Worm (Caenorhabditis elegans) whole organism, young adult: ENCODE data around the gene gtf-2F2.

Experiments
- B0019.2 ChIP-seq: fragments of 200-800 bp; sonication (Bioruptor generic); conservative IDR thresholded peaks from 2 replicates; pipeline ENCODE4 v1.3.6; 2022; ENCODE audit warnings: missing genetic modification reagents, missing genetic modification characterization, missing compliant biosample characterization
- B0035.1 ChIP-seq: sonication (generic microtip); optimal IDR thresholded peaks from 2 replicates; lab custom pipeline; 2016; ENCODE audit warnings: missing genetic modification characterization, mild to moderate bottlenecking, missing compliant biosample characterization, missing genotype, missing genetic modification reagents
- B0261.1 ChIP-seq: sonication (generic microtip); optimal IDR thresholded peaks from 2 replicates; lab custom pipeline; 2016; ENCODE audit warnings: mild to moderate bottlenecking, missing genetic modification characterization, moderate library complexity, missing compliant biosample characterization
- F22D6.2 ChIP-seq: sonication (generic microtip); optimal IDR thresholded peaks from 2 replicates; lab custom pipeline; 2016; ENCODE audit warnings: mild to moderate bottlenecking, missing genetic modification characterization, missing compliant biosample characterization
- F33H1.4 ChIP-seq: fragments of 200-800 bp; sonication (Bioruptor generic); IDR thresholded peaks from 2 replicates; pipeline ENCODE4 v1.3.6; 2022; ENCODE audit warnings: missing genetic modification reagents, missing genetic modification characterization, missing compliant biosample characterization
- F37B4.10 ChIP-seq: fragments of 200-800 bp; sonication (Bioruptor generic); IDR thresholded peaks from 2 replicates; pipeline ENCODE4 v1.3.6; 2022; ENCODE audit warnings: missing genetic modification characterization, missing compliant biosample characterization
- F39B2.1 ChIP-seq: fragments of 200-800 bp; sonication (Bioruptor generic); IDR thresholded peaks from 2 replicates; pipeline ENCODE4 v1.3.6; 2022; ENCODE audit warnings: missing genetic modification reagents, missing genetic modification characterization, missing compliant biosample characterization
- F52B5.7 ChIP-seq: sonication (generic microtip); optimal IDR thresholded peaks from 2 replicates; lab custom pipeline; 2016; ENCODE audit warnings: mild to moderate bottlenecking, missing genetic modification characterization, missing compliant biosample characterization
- T26A5.8 ChIP-seq: sonication (generic microtip); optimal IDR thresholded peaks from 2 replicates; lab custom pipeline; 2016; ENCODE audit warnings: missing genetic modification characterization, missing compliant biosample characterization
- Y53F4B.3 ChIP-seq: fragments of 200-800 bp; sonication (Bioruptor generic); IDR thresholded peaks from 2 replicates; pipeline ENCODE4 v1.3.6; 2022; ENCODE audit warnings: missing genetic modification reagents, missing genetic modification characterization, missing compliant biosample characterization
- Y53G8AR.9 ChIP-seq: fragments of 200-800 bp; sonication (Bioruptor generic); conservative IDR thresholded peaks from 2 replicates; pipeline ENCODE4 v1.3.6; 2022; ENCODE audit warnings: missing genetic modification reagents, missing genetic modification characterization, missing compliant biosample characterization
- Y56A3A.18 ChIP-seq: fragments of 200-800 bp; sonication (Bioruptor generic); IDR thresholded peaks from 2 replicates; pipeline ENCODE4 v1.3.6; 2022; ENCODE audit warnings: missing genetic modification reagents, missing genetic modification characterization, missing compliant biosample characterization
- Y79H2A.3 ChIP-seq: fragments of 200-800 bp; sonication (Bioruptor generic); conservative IDR thresholded peaks from 2 replicates; pipeline ENCODE4 v1.3.6; 2022; ENCODE audit warnings: missing genetic modification reagents, missing genetic modification characterization, missing compliant biosample characterization
- Y95B8A.8 ChIP-seq: fragments of 200-800 bp; sonication (Bioruptor generic); IDR thresholded peaks from 2 replicates; pipeline ENCODE4 v1.3.6; 2022; ENCODE audit warnings: missing genetic modification reagents, missing genetic modification characterization, missing compliant biosample characterization
- ZK185.1 ChIP-seq: sonication (generic microtip); optimal IDR thresholded peaks from 2 replicates; lab custom pipeline; 2016; ENCODE audit warnings: mild to moderate bottlenecking, missing genetic modification characterization, missing compliant biosample characterization; ENCODE audit not compliant: poor library complexity, severe bottlenecking
- akir-1 ChIP-seq: fragments of 200-800 bp; sonication (Bioruptor generic); optimal IDR thresholded peaks from 2 replicates; lab custom pipeline; 2018; ENCODE audit warnings: mild to moderate bottlenecking, missing genetic modification characterization, moderate library complexity, missing compliant biosample characterization
- attf-3 ChIP-seq: fragments of 200-800 bp; sonication (Bioruptor generic); conservative IDR thresholded peaks from 2 replicates; pipeline ENCODE4 v1.3.6; 2022; ENCODE audit warnings: missing genetic modification reagents, missing genetic modification characterization, missing compliant biosample characterization
- attf-5 ChIP-seq: fragments of 200-800 bp; sonication (Bioruptor generic); optimal IDR thresholded peaks from 2 replicates; lab custom pipeline; 2018; ENCODE audit warnings: mild to moderate bottlenecking, missing genetic modification characterization, missing compliant biosample characterization
- bed-1 ChIP-seq: fragments of 200-800 bp; sonication (Bioruptor generic); IDR thresholded peaks from 2 replicates; pipeline ENCODE4 v1.3.6; 2022; ENCODE audit warnings: missing genetic modification reagents, missing genetic modification characterization, missing compliant biosample characterization
- cebp-1 ChIP-seq, 2 experiments: fragments of 200-800 bp in 1 of 2; sonication (Bioruptor generic) in 1 of 2; sonication (generic microtip) in 1 of 2; IDR thresholded peaks in 1 of 2; optimal IDR thresholded peaks in 1 of 2; 2 replicates each; pipeline versions ENCODE4 v1.3.6 to Lab custom; 2017 to 2022; ENCODE audit warnings: missing compliant biosample characterization in 2 of 2, missing genetic modification characterization in 2 of 2, mild to moderate bottlenecking in 1 of 2, missing genetic modification reagents in 1 of 2, moderate library complexity in 1 of 2
- ceh-100 ChIP-seq: fragments of 200-800 bp; sonication (Bioruptor generic); IDR thresholded peaks from 2 replicates; pipeline ENCODE4 v1.3.6; 2022; ENCODE audit warnings: missing genetic modification reagents, missing genetic modification characterization, missing compliant biosample characterization
- ceh-27 ChIP-seq: fragments of 200-800 bp; sonication (Bioruptor generic); optimal IDR thresholded peaks from 2 replicates; lab custom pipeline; 2018; ENCODE audit warnings: mild to moderate bottlenecking, missing genetic modification characterization, moderate library complexity, missing compliant biosample characterization
- ceh-58 ChIP-seq: fragments of 200-800 bp; sonication (Bioruptor generic); IDR thresholded peaks from 2 replicates; pipeline ENCODE4 v1.3.6; 2022; ENCODE audit warnings: missing genetic modification characterization, missing compliant biosample characterization
- ceh-91 ChIP-seq: fragments of 200-800 bp; sonication (Bioruptor generic); IDR thresholded peaks from 2 replicates; pipeline ENCODE4 v1.3.6; 2022; ENCODE audit warnings: missing genetic modification reagents, missing genetic modification characterization, missing compliant biosample characterization
- dpff-1 ChIP-seq: sonication (generic microtip); optimal IDR thresholded peaks from 2 replicates; lab custom pipeline; 2017; ENCODE audit warnings: mild to moderate bottlenecking, missing genetic modification characterization, missing compliant biosample characterization
- egl-18 ChIP-seq: fragments of 200-800 bp; sonication (Bioruptor generic); IDR thresholded peaks from 2 replicates; pipeline ENCODE4 v1.3.6; 2022; ENCODE audit warnings: missing genetic modification reagents, missing genetic modification characterization, missing compliant biosample characterization
- ets-4 ChIP-seq: fragments of 200-800 bp; sonication (Bioruptor generic); optimal IDR thresholded peaks from 2 replicates; lab custom pipeline; 2018; ENCODE audit warnings: mild to moderate bottlenecking, missing genetic modification characterization, missing compliant biosample characterization
- fkh-3 ChIP-seq: sonication (generic microtip); optimal IDR thresholded peaks from 2 replicates; lab custom pipeline; 2016; ENCODE audit warnings: mild to moderate bottlenecking, missing genetic modification characterization, missing compliant biosample characterization
- gei-17 ChIP-seq: fragments of 200-800 bp; sonication (Bioruptor generic); optimal IDR thresholded peaks from 2 replicates; lab custom pipeline; 2018; ENCODE audit warnings: mild to moderate bottlenecking, missing genetic modification characterization, missing compliant biosample characterization
- hlh-26 ChIP-seq: fragments of 200-800 bp; sonication (Bioruptor generic); conservative IDR thresholded peaks from 2 replicates; pipeline ENCODE4 v1.3.6; 2022; ENCODE audit warnings: missing genetic modification reagents, missing genetic modification characterization, missing compliant biosample characterization
- hsf-1 ChIP-seq: fragments of 200-800 bp; sonication (Bioruptor generic); IDR thresholded peaks from 2 replicates; pipeline ENCODE4 v1.3.6; 2022; ENCODE audit warnings: missing genetic modification reagents, missing genetic modification characterization, missing compliant biosample characterization
- lag-1 ChIP-seq: fragments of 200-800 bp; sonication (Bioruptor generic); IDR thresholded peaks from 2 replicates; pipeline ENCODE4 v1.3.6; 2022; ENCODE audit warnings: missing genetic modification reagents, missing genetic modification characterization, missing compliant biosample characterization
- let-526 ChIP-seq: fragments of 200-800 bp; sonication (Bioruptor generic); IDR thresholded peaks from 2 replicates; pipeline ENCODE4 v1.3.6; 2022; ENCODE audit warnings: missing genetic modification reagents, missing genetic modification characterization, missing compliant biosample characterization
- lin-35 ChIP-seq, 3 experiments: fragments of 150-350 bp in 2 of 3; sonication (generic microtip) in 1 of 3; optimal IDR thresholded peaks; 2 replicates each; lab custom pipeline; 2014 to 2018; ENCODE audit warnings: missing biosample characterization in 3 of 3, missing genetic modification characterization in 3 of 3, missing genetic modification reagents in 3 of 3
- lir-1 ChIP-seq: fragments of 200-800 bp; sonication (Bioruptor generic); conservative IDR thresholded peaks from 2 replicates; pipeline ENCODE4 v1.3.6; 2022; ENCODE audit warnings: missing genetic modification reagents, missing genetic modification characterization, missing compliant biosample characterization
- lsl-1 ChIP-seq: fragments of 200-800 bp; sonication (Bioruptor generic); optimal IDR thresholded peaks from 2 replicates; lab custom pipeline; 2018; ENCODE audit warnings: mild to moderate bottlenecking, missing genetic modification characterization, moderate library complexity, missing compliant biosample characterization
- mes-4 ChIP-seq: sonication (generic microtip); optimal IDR thresholded peaks from 2 replicates; lab custom pipeline; 2016; ENCODE audit warnings: missing genotype, missing genetic modification characterization, missing compliant biosample characterization
- mxl-1 ChIP-seq: sonication (generic microtip); optimal IDR thresholded peaks from 2 replicates; lab custom pipeline; 2016; ENCODE audit warnings: missing genetic modification characterization, missing compliant biosample characterization
- nhr-80 ChIP-seq: sonication (generic microtip); optimal IDR thresholded peaks from 2 replicates; lab custom pipeline; 2016; ENCODE audit warnings: missing genetic modification characterization, missing compliant biosample characterization
- pha-4 ChIP-seq: fragments of 150-350 bp; sonication (generic microtip); optimal IDR thresholded peaks from 2 replicates; lab custom pipeline; 2014; ENCODE audit warnings: missing biosample characterization, missing genetic modification reagents, missing genetic modification characterization
- rpc-1 ChIP-seq, 2 experiments: fragments of 150-350 bp in 1 of 2; sonication (generic microtip) in 1 of 2; optimal IDR thresholded peaks; 2 replicates each; lab custom pipeline; 2014 to 2018; ENCODE audit warnings: missing biosample characterization in 1 of 2, missing genetic modification characterization in 1 of 2, missing genetic modification reagents in 1 of 2, missing genotype in 1 of 2
- snpc-3.4 ChIP-seq: sonication (generic microtip); optimal IDR thresholded peaks from 2 replicates; lab custom pipeline; 2017; ENCODE audit warnings: missing genetic modification characterization, mild to moderate bottlenecking, missing compliant biosample characterization, antibody characterized with exemption, moderate library complexity, missing genotype, missing genetic modification reagents
- sptf-2 ChIP-seq: fragments of 200-800 bp; sonication (Bioruptor generic); optimal IDR thresholded peaks from 2 replicates; lab custom pipeline; 2018; ENCODE audit warnings: mild to moderate bottlenecking, missing genetic modification characterization, missing compliant biosample characterization
- tbp1 ChIP-seq: fragments of 200-800 bp; sonication (Bioruptor generic); optimal IDR thresholded peaks from 2 replicates; lab custom pipeline; 2018; ENCODE audit warnings: mild to moderate bottlenecking, missing genetic modification characterization, missing compliant biosample characterization
- tbx-9 ChIP-seq: sonication (generic microtip); optimal IDR thresholded peaks from 2 replicates; lab custom pipeline; 2016; ENCODE audit warnings: borderline replicate concordance, missing genetic modification characterization, inconsistent platforms, missing compliant biosample characterization
- tlf-1 ChIP-seq: fragments of 200-800 bp; sonication (Bioruptor generic); optimal IDR thresholded peaks from 2 replicates; lab custom pipeline; 2018; ENCODE audit warnings: mild to moderate bottlenecking, missing genetic modification characterization, missing compliant biosample characterization
- ztf-25 ChIP-seq: fragments of 200-800 bp; sonication (Bioruptor generic); IDR thresholded peaks from 2 replicates; pipeline ENCODE4 v1.3.6; 2022; ENCODE audit warnings: missing genetic modification reagents, missing genetic modification characterization, missing compliant biosample characterization

The gtf-2F2 gene

DNA sequence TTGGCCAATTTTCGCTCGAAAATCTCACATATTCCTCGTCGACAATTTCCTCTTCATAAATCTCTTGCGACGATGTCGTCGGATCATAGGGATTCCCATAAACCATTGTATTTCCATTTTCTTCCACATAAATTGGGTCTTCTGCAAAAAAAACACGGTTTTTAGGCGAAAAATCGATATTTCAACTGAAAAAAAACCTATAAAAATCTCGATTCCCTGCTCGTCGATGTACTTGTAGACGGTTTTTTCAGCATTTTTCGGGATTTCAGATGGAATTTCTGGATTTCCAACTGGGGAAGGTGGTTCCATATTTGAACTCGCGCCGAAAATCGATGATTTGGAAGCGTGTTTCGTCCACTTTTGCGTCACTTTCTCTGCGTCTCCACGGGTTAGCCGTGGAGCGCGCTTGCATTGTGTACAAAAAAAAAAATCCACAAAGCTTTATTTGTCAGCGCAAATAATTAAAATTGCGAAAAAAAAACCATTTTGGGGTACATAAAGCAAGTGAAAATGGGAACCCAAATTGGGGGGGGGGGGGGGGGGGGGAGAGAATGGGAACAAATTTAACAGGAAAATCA is 26.2 kb upstream of the gtf-2F2 start, which contains the start of gene Y39B6A.43 (continued):
- TF ChIP-seq Y95B8A.8 (GFP tag; lab: Robert Waterston, UW) = peak; percentile 98
- TF ChIP-seq Y56A3A.18 (GFP tag; lab: Robert Waterston, UW) = peak; percentile 94
- peak; percentile 87 for TF ChIP-seq attf-3 (GFP tag; lab: Robert Waterston, UW)
- TF ChIP-seq pha-4 (tag; lab: Kevin White, UChicago) = peak; percentile 100
- TF ChIP-seq dpff-1 (tag; lab: Kevin White, UChicago) = peak; percentile 49
- TF ChIP-seq nhr-80 (tag; lab: Kevin White, UChicago) = peak; percentile 67
- TF ChIP-seq rpc-1 (optimal IDR thresholded peaks at IDR 0.05; lab: Kevin White, UChicago) = no peak
- peak; percentile 4 for TF ChIP-seq rpc-1 (tag; optimal IDR thresholded peaks at IDR 0.05; lab: Kevin White, UChicago)
- TF ChIP-seq tbx-9 (tag; lab: Kevin White, UChicago) = no peak
- TF ChIP-seq B0019.2 = peak; percentile 91
- peak; percentile 64 for TF ChIP-seq B0035.1 (tag; lab: Kevin White, UChicago)
- no peak for TF ChIP-seq mxl-1 (tag; lab: Kevin White, UChicago)
- TF ChIP-seq hlh-26 (GFP tag; lab: Robert Waterston, UW) = no peak
- peak; percentile 86 for TF ChIP-seq F39B2.1 (GFP tag; lab: Robert Waterston, UW)
- TF ChIP-seq ZK185.1 (tag; lab: Kevin White, UChicago) = peak; percentile 96
- peak; percentile 90 for TF ChIP-seq lsl-1 (GFP tag; lab: Kevin White, UChicago)
- peak; percentile 80 to 99 (median 96) for TF ChIP-seq lin-35 (GFP tag; optimal IDR thresholded peaks at IDR 0.05; lab: Kevin White, UChicago)
- 0 out of 2 replicates have a peak, but pooled peaks have one; percentile 50 for TF ChIP-seq lag-1 (GFP tag; lab: Robert Waterston, UW)
- peak; percentile 93 for TF ChIP-seq egl-18 (GFP tag; lab: Robert Waterston, UW)
- peak; percentile 49 for TF ChIP-seq B0261.1 (tag; lab: Kevin White, UChicago)
- peak; percentile 88 for TF ChIP-seq Y53F4B.3
- peak; percentile 94 for TF ChIP-seq ceh-91
- TF ChIP-seq mes-4 = no peak
- TF ChIP-seq hsf-1 = peak; percentile 86
- no peak for TF ChIP-seq akir-1 (GFP tag; lab: Kevin White, UChicago)
- TF ChIP-seq sptf-2 (GFP tag; lab: Kevin White, UChicago) = no peak
- TF ChIP-seq tlf-1 = peak; percentile 98
- peak; percentile 97 for TF ChIP-seq F52B5.7 (tag; lab: Kevin White, UChicago)
- 0 out of 2 replicates have a peak, but pooled peaks have one; percentile 78 for TF ChIP-seq bed-1 (GFP tag; lab: Robert Waterston, UW)
- TF ChIP-seq Y53G8AR.9 (GFP tag; lab: Robert Waterston, UW) = peak; percentile 99
- TF ChIP-seq ceh-100 (GFP tag; lab: Robert Waterston, UW) = peak; percentile 87
- TF ChIP-seq ceh-58 (GFP tag; lab: Robert Waterston, UW) = 0 out of 2 replicates have a peak, but pooled peaks have one; percentile 37
- peak; percentile 97 for TF ChIP-seq ceh-27 (GFP tag; lab: Kevin White, UChicago)
- TF ChIP-seq let-526 = peak; percentile 98
- peak; percentile 83 for TF ChIP-seq cebp-1 (GFP tag; IDR thresholded peaks at IDR 0.05; lab: Robert Waterston, UW)
- peak; percentile 94 for TF ChIP-seq cebp-1 (tag; optimal IDR thresholded peaks at IDR 0.05; lab: Kevin White, UChicago)
- TF ChIP-seq gei-17 = peak; percentile 81
- peak; percentile 97 for TF ChIP-seq Y79H2A.3 (GFP tag; lab: Robert Waterston, UW)
- TF ChIP-seq attf-5 (GFP tag; lab: Kevin White, UChicago) = peak; percentile 99
- peak; percentile 86 for TF ChIP-seq F33H1.4 (GFP tag; lab: Robert Waterston, UW)
- TF ChIP-seq F22D6.2 (tag; lab: Kevin White, UChicago) = peak; percentile 81
- peak; percentile 79 for TF ChIP-seq tbp1 (GFP tag; lab: Kevin White, UChicago)
- TF ChIP-seq T26A5.8 (tag; lab: Kevin White, UChicago) = no peak
- no peak for TF ChIP-seq fkh-3 (tag; lab: Kevin White, UChicago)
- peak; percentile 97 for TF ChIP-seq lir-1 (GFP tag; lab: Robert Waterston, UW)
- TF ChIP-seq F37B4.10 (GFP tag; lab: Robert Waterston, UW) = peak; percentile 96
- TF ChIP-seq snpc-3.4 (tag; lab: Kevin White, UChicago) = peak; percentile 94
- TF ChIP-seq ztf-25 (GFP tag; lab: Robert Waterston, UW) = 0 out of 2 replicates have a peak, but pooled peaks have one; percentile 70
- peak; percentile 53 for TF ChIP-seq ets-4 (GFP tag; lab: Kevin White, UChicago)
